Worm (Caenorhabditis elegans) whole organism, young adult: Measurements from ENCODE around the gene T03F6.3.
A peak's percentile ranks its signal among the peaks of the same experiment; 100 is the strongest.

ENCODE experiments used
- B0035.1 ChIP-seq: sonication (generic microtip); optimal IDR thresholded peaks from 2 replicates; lab custom pipeline; 2016; ENCODE audit warnings: missing genetic modification characterization, mild to moderate bottlenecking, missing compliant biosample characterization, missing genotype, missing genetic modification reagents
- B0336.3 ChIP-seq: fragments of 200-800 bp; sonication (Bioruptor generic); IDR thresholded peaks from 2 replicates; pipeline ENCODE4 v1.3.6; 2022; ENCODE audit warnings: missing genetic modification characterization, missing compliant biosample characterization
- F33H1.4 ChIP-seq: fragments of 200-800 bp; sonication (Bioruptor generic); IDR thresholded peaks from 2 replicates; pipeline ENCODE4 v1.3.6; 2022; ENCODE audit warnings: missing genetic modification reagents, missing genetic modification characterization, missing compliant biosample characterization
- F39B2.1 ChIP-seq: fragments of 200-800 bp; sonication (Bioruptor generic); IDR thresholded peaks from 2 replicates; pipeline ENCODE4 v1.3.6; 2022; ENCODE audit warnings: missing genetic modification reagents, missing genetic modification characterization, missing compliant biosample characterization
- T07F8.4 ChIP-seq: sonication (generic microtip); optimal IDR thresholded peaks from 2 replicates; lab custom pipeline; 2016; ENCODE audit warnings: mild to moderate bottlenecking, missing genetic modification characterization, moderate library complexity, missing compliant biosample characterization
- Y79H2A.3 ChIP-seq: fragments of 200-800 bp; sonication (Bioruptor generic); conservative IDR thresholded peaks from 2 replicates; pipeline ENCODE4 v1.3.6; 2022; ENCODE audit warnings: missing genetic modification reagents, missing genetic modification characterization, missing compliant biosample characterization
- akir-1 ChIP-seq: fragments of 200-800 bp; sonication (Bioruptor generic); optimal IDR thresholded peaks from 2 replicates; lab custom pipeline; 2018; ENCODE audit warnings: mild to moderate bottlenecking, missing genetic modification characterization, moderate library complexity, missing compliant biosample characterization
- aptf-2 ChIP-seq: fragments of 200-800 bp; sonication (Bioruptor generic); conservative IDR thresholded peaks from 2 replicates; pipeline ENCODE4 v1.3.6; 2022; ENCODE audit warnings: missing genetic modification reagents, missing genetic modification characterization, missing compliant biosample characterization
- aptf-3 ChIP-seq: fragments of 200-800 bp; sonication (Bioruptor generic); IDR thresholded peaks from 2 replicates; pipeline ENCODE4 v1.3.6; 2022; ENCODE audit warnings: missing genetic modification characterization, missing compliant biosample characterization
- athp-1 ChIP-seq: sonication (generic microtip); optimal IDR thresholded peaks from 2 replicates; lab custom pipeline; 2017; ENCODE audit warnings: mild to moderate bottlenecking, missing genetic modification characterization, missing compliant biosample characterization
- attf-5 ChIP-seq: fragments of 200-800 bp; sonication (Bioruptor generic); optimal IDR thresholded peaks from 2 replicates; lab custom pipeline; 2018; ENCODE audit warnings: mild to moderate bottlenecking, missing genetic modification characterization, missing compliant biosample characterization
- attf-6 ChIP-seq: fragments of 200-800 bp; sonication (Bioruptor generic); IDR thresholded peaks from 2 replicates; pipeline ENCODE4 v1.3.6; 2022; ENCODE audit warnings: missing genetic modification reagents, missing genetic modification characterization, missing compliant biosample characterization
- bed-1 ChIP-seq: fragments of 200-800 bp; sonication (Bioruptor generic); IDR thresholded peaks from 2 replicates; pipeline ENCODE4 v1.3.6; 2022; ENCODE audit warnings: missing genetic modification reagents, missing genetic modification characterization, missing compliant biosample characterization
- ceh-27 ChIP-seq: fragments of 200-800 bp; sonication (Bioruptor generic); optimal IDR thresholded peaks from 2 replicates; lab custom pipeline; 2018; ENCODE audit warnings: mild to moderate bottlenecking, missing genetic modification characterization, moderate library complexity, missing compliant biosample characterization
- ceh-91 ChIP-seq: fragments of 200-800 bp; sonication (Bioruptor generic); IDR thresholded peaks from 2 replicates; pipeline ENCODE4 v1.3.6; 2022; ENCODE audit warnings: missing genetic modification reagents, missing genetic modification characterization, missing compliant biosample characterization
- dox-1 ChIP-seq: fragments of 200-800 bp; sonication (Bioruptor generic); IDR thresholded peaks from 2 replicates; pipeline ENCODE4 v1.3.6; 2022; ENCODE audit warnings: missing genetic modification reagents, missing genetic modification characterization, missing compliant biosample characterization
- egl-18 ChIP-seq: fragments of 200-800 bp; sonication (Bioruptor generic); IDR thresholded peaks from 2 replicates; pipeline ENCODE4 v1.3.6; 2022; ENCODE audit warnings: missing genetic modification reagents, missing genetic modification characterization, missing compliant biosample characterization
- fkh-3 ChIP-seq: sonication (generic microtip); optimal IDR thresholded peaks from 2 replicates; lab custom pipeline; 2016; ENCODE audit warnings: mild to moderate bottlenecking, missing genetic modification characterization, missing compliant biosample characterization
- gei-17 ChIP-seq: fragments of 200-800 bp; sonication (Bioruptor generic); optimal IDR thresholded peaks from 2 replicates; lab custom pipeline; 2018; ENCODE audit warnings: mild to moderate bottlenecking, missing genetic modification characterization, missing compliant biosample characterization
- him-1 ChIP-seq: sonication (generic microtip); optimal IDR thresholded peaks from 2 replicates; lab custom pipeline; 2016; ENCODE audit warnings: missing genotype, missing genetic modification reagents, missing genetic modification characterization, missing compliant biosample characterization
- hlh-12 ChIP-seq: sonication (generic microtip); optimal IDR thresholded peaks from 2 replicates; lab custom pipeline; 2016; ENCODE audit warnings: missing genetic modification characterization, missing compliant biosample characterization
- hlh-26 ChIP-seq: fragments of 200-800 bp; sonication (Bioruptor generic); conservative IDR thresholded peaks from 2 replicates; pipeline ENCODE4 v1.3.6; 2022; ENCODE audit warnings: missing genetic modification reagents, missing genetic modification characterization, missing compliant biosample characterization
- hmg-1.2 ChIP-seq: fragments of 200-800 bp; sonication (Bioruptor generic); IDR thresholded peaks from 2 replicates; pipeline ENCODE4 v1.3.6; 2022; ENCODE audit warnings: missing genetic modification reagents, missing genetic modification characterization, missing compliant biosample characterization
- hmg-20 ChIP-seq: fragments of 200-800 bp; sonication (Bioruptor generic); IDR thresholded peaks from 2 replicates; pipeline ENCODE4 v1.3.6; 2022; ENCODE audit warnings: missing genetic modification reagents, missing genetic modification characterization, missing compliant biosample characterization
- let-607 ChIP-seq, 2 experiments: fragments of 200-800 bp in 1 of 2; sonication (Bioruptor generic) in 1 of 2; sonication (generic microtip) in 1 of 2; optimal IDR thresholded peaks; 2 replicates each; lab custom pipeline; 2016 to 2018; ENCODE audit warnings: mild to moderate bottlenecking in 2 of 2, missing compliant biosample characterization in 2 of 2, missing genetic modification characterization in 2 of 2, moderate library complexity in 2 of 2, missing genotype in 1 of 2
- mel-28 ChIP-seq: sonication (generic microtip); optimal IDR thresholded peaks from 2 replicates; lab custom pipeline; 2016; ENCODE audit warnings: borderline replicate concordance, mild to moderate bottlenecking, missing genetic modification characterization, missing compliant biosample characterization
- mes-4 ChIP-seq: sonication (generic microtip); optimal IDR thresholded peaks from 2 replicates; lab custom pipeline; 2016; ENCODE audit warnings: missing genotype, missing genetic modification characterization, missing compliant biosample characterization
- nfya-2 ChIP-seq: fragments of 200-800 bp; sonication (Bioruptor generic); IDR thresholded peaks from 2 replicates; pipeline ENCODE4 v1.3.6; 2022; ENCODE audit warnings: missing genetic modification reagents, missing genetic modification characterization, missing compliant biosample characterization
- nhr-80 ChIP-seq: sonication (generic microtip); optimal IDR thresholded peaks from 2 replicates; lab custom pipeline; 2016; ENCODE audit warnings: missing genetic modification characterization, missing compliant biosample characterization
- nhr-90 ChIP-seq: sonication (generic microtip); optimal IDR thresholded peaks from 2 replicates; lab custom pipeline; 2016; ENCODE audit warnings: missing genotype, mild to moderate bottlenecking, missing genetic modification characterization, missing compliant biosample characterization
- pbrm-1 ChIP-seq: fragments of 200-800 bp; sonication (Bioruptor generic); IDR thresholded peaks from 2 replicates; pipeline ENCODE4 v1.3.6; 2022; ENCODE audit warnings: missing genetic modification reagents, missing genetic modification characterization, missing compliant biosample characterization
- rcor-1 ChIP-seq: fragments of 200-800 bp; sonication (Bioruptor generic); IDR thresholded peaks from 2 replicates; pipeline ENCODE4 v1.3.6; 2022; ENCODE audit warnings: missing genetic modification reagents, missing genetic modification characterization, missing compliant biosample characterization
- snpc-3.4 ChIP-seq: sonication (generic microtip); optimal IDR thresholded peaks from 2 replicates; lab custom pipeline; 2017; ENCODE audit warnings: missing genetic modification characterization, mild to moderate bottlenecking, missing compliant biosample characterization, antibody characterized with exemption, moderate library complexity, missing genotype, missing genetic modification reagents
- snpc-4 ChIP-seq, 5 experiments: fragments of 150-350 bp in 1 of 5; sonication (generic microtip) in 4 of 5; optimal IDR thresholded peaks; 2 replicates each; lab custom pipeline; 2014 to 2018; ENCODE audit warnings: missing genetic modification characterization in 5 of 5, missing biosample characterization in 3 of 5, antibody characterized with exemption in 2 of 5, mild to moderate bottlenecking in 2 of 5, missing compliant biosample characterization in 2 of 5, missing genotype in 2 of 5, moderate library complexity in 2 of 5, missing genetic modification reagents in 1 of 5
- somi-1 ChIP-seq: fragments of 200-800 bp; sonication (Bioruptor generic); optimal IDR thresholded peaks from 2 replicates; lab custom pipeline; 2018; ENCODE audit warnings: mild to moderate bottlenecking, missing genetic modification characterization, missing compliant biosample characterization
- tbp1 ChIP-seq: fragments of 200-800 bp; sonication (Bioruptor generic); optimal IDR thresholded peaks from 2 replicates; lab custom pipeline; 2018; ENCODE audit warnings: mild to moderate bottlenecking, missing genetic modification characterization, missing compliant biosample characterization
- tbx-9 ChIP-seq: sonication (generic microtip); optimal IDR thresholded peaks from 2 replicates; lab custom pipeline; 2016; ENCODE audit warnings: borderline replicate concordance, missing genetic modification characterization, inconsistent platforms, missing compliant biosample characterization
- tlf-1 ChIP-seq: fragments of 200-800 bp; sonication (Bioruptor generic); optimal IDR thresholded peaks from 2 replicates; lab custom pipeline; 2018; ENCODE audit warnings: mild to moderate bottlenecking, missing genetic modification characterization, missing compliant biosample characterization
- zim-3 ChIP-seq: sonication (generic microtip); optimal IDR thresholded peaks from 2 replicates; lab custom pipeline; 2017; ENCODE audit warnings: mild to moderate bottlenecking, missing genetic modification characterization, moderate library complexity, missing compliant biosample characterization
- ztf-26 ChIP-seq: sonication (generic microtip); optimal IDR thresholded peaks from 2 replicates; lab custom pipeline; 2017; ENCODE audit warnings: missing genetic modification characterization, missing compliant biosample characterization
- ztf-6 ChIP-seq: fragments of 200-800 bp; sonication (Bioruptor generic); IDR thresholded peaks from 2 replicates; pipeline ENCODE4 v1.3.6; 2022; ENCODE audit warnings: missing genetic modification reagents, missing genetic modification characterization, missing compliant biosample characterization

T03F6.3 gene

DNA sequence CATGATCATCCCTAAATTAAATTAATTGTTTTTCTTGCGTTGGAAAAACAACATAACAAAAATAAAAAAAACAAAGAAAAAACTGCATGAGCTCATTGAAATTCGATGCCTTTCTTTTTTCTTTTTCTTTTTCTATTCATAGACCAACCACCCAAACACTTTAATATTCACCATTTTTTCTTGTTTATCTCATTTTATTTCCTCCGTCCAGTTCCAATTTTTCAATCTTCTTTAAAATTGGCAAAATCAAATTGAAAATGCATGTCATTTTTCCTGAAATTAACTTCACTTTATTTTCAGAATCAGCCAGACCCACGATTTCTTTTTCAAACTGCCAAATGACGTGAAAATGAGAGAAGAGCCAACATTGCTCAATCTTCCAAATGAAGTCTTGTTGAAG, 3.3 kb upstream of the T03F6.3 start, which contains the start of gene T03F6.4:
TSS of gene T03F6.4 (plus strand) at position 301 of the 400 bp plus-strand sequence.
- no peak for TF ChIP-seq ceh-27 (GFP tag; lab: Kevin White, UChicago)
- no peak for TF ChIP-seq nfya-2 (GFP tag; lab: Robert Waterston, UW)
- TF ChIP-seq ceh-91, result no peak
- no peak for TF ChIP-seq snpc-3.4 (tag; lab: Kevin White, UChicago)
- TF ChIP-seq F39B2.1, result no peak
- no peak for TF ChIP-seq mel-28 (tag; lab: Kevin White, UChicago)

- TF ChIP-seq nhr-80 (tag; lab: Kevin White, UChicago) (peak; percentile 43), somi-1 (no peak)
Observed at ce11 chrIII:13388621-13389020, 574 bp upstream of the T03F6.3 start.

DNA sequence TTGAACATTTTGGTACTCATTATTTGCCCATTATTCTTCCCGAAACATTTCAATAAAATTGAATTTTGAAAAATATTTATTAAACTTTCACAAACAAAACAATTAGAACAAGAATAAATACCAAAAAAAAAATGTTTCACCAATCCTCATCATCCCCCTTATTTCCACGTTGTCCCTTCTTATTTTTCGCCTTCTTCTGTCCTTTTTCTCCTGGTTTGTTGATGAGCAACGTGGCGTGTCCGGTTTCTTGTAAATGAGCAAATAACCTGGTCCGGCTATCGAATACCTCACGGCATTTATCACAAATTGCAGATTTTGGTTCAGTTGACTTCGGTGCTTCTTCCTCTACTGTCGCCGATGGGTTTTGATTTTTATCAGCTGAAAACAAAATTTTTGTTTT, 1.6 kb downstream of the T03F6.3 start:
- TF ChIP-seq F33H1.4 (GFP tag; lab: Robert Waterston, UW), result no peak

ce11 chrIII:13393239-13393638, 4.0 kb downstream of the T03F6.3 start, which contains the start of gene dnj-17:
Gene dnj-17, minus strand, starts transcription at chrIII:13393339.
- TF ChIP-seq hmg-1.2 (GFP tag; lab: Robert Waterston, UW) (peak; percentile 72), Y79H2A.3 (GFP tag; lab: Robert Waterston, UW) (no peak)

DNA sequence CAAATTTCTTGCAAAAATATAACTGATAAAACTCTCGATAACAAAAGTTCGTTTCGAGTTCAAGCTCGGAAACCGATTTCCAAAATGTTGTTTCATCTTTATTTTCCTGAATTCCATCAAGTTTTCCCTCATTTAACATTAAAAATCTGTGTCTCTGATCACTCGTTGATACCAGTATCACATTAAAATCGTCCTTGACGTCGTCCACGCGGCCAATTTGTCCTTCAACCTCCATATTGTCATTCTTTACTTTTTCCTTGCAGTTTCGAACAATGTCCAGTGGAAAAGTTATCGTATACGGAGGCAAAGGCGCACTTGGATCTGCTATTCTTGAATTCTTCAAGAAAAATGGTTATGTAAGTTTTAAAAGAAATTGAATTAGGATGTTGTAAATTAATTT, 4.5 kb downstream of the T03F6.3 start, which contains the start of gene qdpr-1:
TSS of gene qdpr-1 (plus strand) at position 264 of the 400 bp plus-strand sequence.
- no peak for TF ChIP-seq him-1
- no peak for TF ChIP-seq B0035.1 (tag; lab: Kevin White, UChicago)
- TF ChIP-seq ztf-26, result no peak
- TF ChIP-seq bed-1 (GFP tag; lab: Robert Waterston, UW), result no peak
- no peak for TF ChIP-seq rcor-1
- no peak for TF ChIP-seq hlh-26 (GFP tag; lab: Robert Waterston, UW)
- no peak for TF ChIP-seq hlh-12
- TF ChIP-seq hmg-20 (GFP tag; lab: Robert Waterston, UW), result no peak
- TF ChIP-seq mes-4 (tag; lab: Kevin White, UChicago), result no peak
- no peak for TF ChIP-seq snpc-4 (GFP tag; optimal IDR thresholded peaks at IDR 0.05; lab: Kevin White, UChicago)
- no peak for TF ChIP-seq snpc-4 (tag; optimal IDR thresholded peaks at IDR 0.05; lab: Kevin White, UChicago)
- no peak for TF ChIP-seq zim-3 (tag; lab: Kevin White, UChicago)
- TF ChIP-seq ztf-6 (GFP tag; lab: Robert Waterston, UW), result no peak
- TF ChIP-seq gei-17, result no peak
- TF ChIP-seq fkh-3, result no peak
- TF ChIP-seq pbrm-1 (GFP tag; lab: Robert Waterston, UW), result no peak
- no peak for TF ChIP-seq nhr-90 (tag; lab: Kevin White, UChicago)
- TF ChIP-seq let-607 (tag; optimal IDR thresholded peaks at IDR 0.05; lab: Kevin White, UChicago), result no peak

DNA sequence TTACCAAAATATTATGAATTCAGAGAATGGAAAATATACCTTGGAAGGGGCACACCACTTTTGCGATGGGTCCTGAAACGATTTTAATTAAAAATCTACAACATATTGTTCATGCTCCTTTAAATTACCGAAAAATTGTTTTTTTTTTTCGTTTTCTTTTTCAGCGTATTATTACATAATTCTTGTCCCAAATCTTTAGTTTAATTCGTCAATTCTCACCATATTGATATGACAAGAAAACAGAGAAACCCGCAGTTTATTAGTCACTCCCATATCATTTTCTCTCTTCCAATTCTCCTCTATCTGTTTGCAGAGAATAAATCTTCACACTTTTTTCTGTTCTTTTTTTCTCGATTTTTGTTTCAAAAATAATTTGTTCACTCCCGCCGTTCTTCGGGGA, 6.1 kb downstream of the T03F6.3 start, which contains the start of gene F11F1.1:
TSS of gene F11F1.1 (plus strand) at position 301 of the 400 bp plus-strand sequence.
- TF ChIP-seq hmg-20 (GFP tag; lab: Robert Waterston, UW) (no peak), tbp1 (GFP tag; lab: Kevin White, UChicago) (no peak), ztf-6 (GFP tag; lab: Robert Waterston, UW) (no peak), B0336.3 (no peak), aptf-2 (GFP tag; lab: Robert Waterston, UW) (no peak), ceh-91 (no peak), attf-5 (GFP tag; lab: Kevin White, UChicago) (no peak), dox-1 (GFP tag; lab: Robert Waterston, UW) (no peak), aptf-3 (GFP tag; lab: Robert Waterston, UW) (no peak), attf-6 (GFP tag; lab: Robert Waterston, UW) (no peak), athp-1 (no peak), tlf-1 (GFP tag; lab: Kevin White, UChicago) (no peak), T07F8.4 (tag; lab: Kevin White, UChicago) (no peak), tbx-9 (tag; lab: Kevin White, UChicago) (no peak), akir-1 (GFP tag; lab: Kevin White, UChicago) (no peak), fkh-3 (no peak), egl-18 (GFP tag; lab: Robert Waterston, UW) (no peak)
